In genomic region chr2L:5523848-5524473, dm6 we compare ENCODE assay signal across 1 fruit fly cellular context.
TF ChIP-seq lines count a peak whose summit lies in the region.

Vps52 (minus strand) TSS chr2L:5523898.
Elp4 (plus strand) TSS chr2L:5524139.

TF ChIP-seq in whole organism, embryonic, 481 proteins besides CTCF, POLR2A, EP300 and RAD21 (continued from another document and continues in another):
- TF ChIP-seq CG14860 (GFP tag; IDR thresholded peaks at IDR 0.05; lab: Robert Waterston, UW; ENCODE audit: partially characterized antibody): peak; percentile 72; the same call in 2 of the 3 replicates
- peak; percentile 73 for TF ChIP-seq kay (GFP tag; optimal IDR thresholded peaks at IDR 0.05; lab: Kevin White, UChicago)
- TF ChIP-seq MESR4 (GFP tag; optimal IDR thresholded peaks at IDR 0.05; lab: Kevin White, UChicago): peak; percentile 24
- peak; percentile 33 for TF ChIP-seq CG7987 (GFP tag; optimal IDR thresholded peaks at IDR 0.05; lab: Kevin White, UChicago)
- no peak for TF ChIP-seq bowl (GFP tag; IDR thresholded peaks at IDR 0.05; lab: Robert Waterston, UW)
- TF ChIP-seq pzg (GFP tag; optimal IDR thresholded peaks at IDR 0.05; lab: Kevin White, UChicago): peak; percentile 50
- no peak for TF ChIP-seq usp (GFP tag; optimal IDR thresholded peaks at IDR 0.05; lab: Kevin White, UChicago)
- no peak for TF ChIP-seq grn (GFP tag; optimal IDR thresholded peaks at IDR 0.05; lab: Kevin White, UChicago)
- peak; percentile 89 for TF ChIP-seq nmo (GFP tag; optimal IDR thresholded peaks at IDR 0.05; lab: Kevin White, UChicago)
- TF ChIP-seq CG18476 (GFP tag; optimal IDR thresholded peaks at IDR 0.05; lab: Kevin White, UChicago): no peak
- peak; percentile 56; the same call in 1 of the 3 replicates for TF ChIP-seq ken (GFP tag; IDR thresholded peaks at IDR 0.05; lab: Robert Waterston, UW)
- peak; percentile 45 for TF ChIP-seq Ets97D (GFP tag; optimal IDR thresholded peaks at IDR 0.05; lab: Kevin White, UChicago)
- peak; percentile 81 for TF ChIP-seq Dll (GFP tag; IDR thresholded peaks at IDR 0.05; lab: Robert Waterston, UW; ENCODE audit: partially characterized antibody)
- no peak for TF ChIP-seq da (GFP tag; optimal IDR thresholded peaks at IDR 0.05; lab: Kevin White, UChicago)
- peak; percentile 91 for TF ChIP-seq CG30403 (GFP tag; optimal IDR thresholded peaks at IDR 0.05; lab: Kevin White, UChicago)
- TF ChIP-seq vfl (GFP tag; optimal IDR thresholded peaks at IDR 0.05; lab: Kevin White, UChicago): peak; percentile 37
- no peak for TF ChIP-seq jing (GFP tag; optimal IDR thresholded peaks at IDR 0.05; lab: Kevin White, UChicago)
- peak; percentile 35 for TF ChIP-seq CG10431 (GFP tag; optimal IDR thresholded peaks at IDR 0.05; lab: Kevin White, UChicago)
- TF ChIP-seq CG17829 (tag; optimal IDR thresholded peaks at IDR 0.05; lab: Kevin White, UChicago): peak; percentile 80
- TF ChIP-seq nerfin-1 (tag; optimal IDR thresholded peaks at IDR 0.05; lab: Kevin White, UChicago): peak; percentile 68
- no peak for TF ChIP-seq slp2 (GFP tag; optimal IDR thresholded peaks at IDR 0.05; lab: Kevin White, UChicago)
- TF ChIP-seq CG12391 (tag; optimal IDR thresholded peaks at IDR 0.05; lab: Kevin White, UChicago): peak; percentile 90
- TF ChIP-seq hb (GFP tag; IDR thresholded peaks at IDR 0.05; lab: Robert Waterston, UW; ENCODE audit: partially characterized antibody): peak; percentile 83
- TF ChIP-seq otp (GFP tag; IDR thresholded peaks at IDR 0.05; lab: Robert Waterston, UW): no peak
- peak; percentile 68 for TF ChIP-seq Bteb2 (GFP tag; optimal IDR thresholded peaks at IDR 0.05; lab: Kevin White, UChicago)
- TF ChIP-seq CG3847 (GFP tag; IDR thresholded peaks at IDR 0.05; lab: Robert Waterston, UW): peak; percentile 73
- TF ChIP-seq CG17328 (GFP tag; IDR thresholded peaks at IDR 0.05; lab: Robert Waterston, UW): peak; percentile 58
- no peak for TF ChIP-seq CG11093 (GFP tag; IDR thresholded peaks at IDR 0.05; lab: Robert Waterston, UW)
- no peak; the same call in 2 of the 3 replicates for TF ChIP-seq Mrtf (GFP tag; IDR thresholded peaks at IDR 0.05; lab: Robert Waterston, UW)
- TF ChIP-seq Opbp (GFP tag; IDR thresholded peaks at IDR 0.05; lab: Robert Waterston, UW; ENCODE audit: partially characterized antibody): peak; percentile 83
- peak; percentile 77 for TF ChIP-seq CG12155 (GFP tag; optimal IDR thresholded peaks at IDR 0.05; lab: Kevin White, UChicago)
- TF ChIP-seq Antp (GFP tag; optimal IDR thresholded peaks at IDR 0.05; lab: Kevin White, UChicago): peak; percentile 7
- 0 out of 3 replicates have a peak, but pooled peaks have one; percentile 48 for TF ChIP-seq mld (GFP tag; IDR thresholded peaks at IDR 0.05; lab: Robert Waterston, UW; ENCODE audit: partially characterized antibody)
- peak; percentile 82 for TF ChIP-seq CG30020 (tag; optimal IDR thresholded peaks at IDR 0.05; lab: Kevin White, UChicago)
- peak; percentile 16 for TF ChIP-seq CG33213 (GFP tag; optimal IDR thresholded peaks at IDR 0.05; lab: Kevin White, UChicago)
- peak; percentile 82 for TF ChIP-seq CG14014 (GFP tag; IDR thresholded peaks at IDR 0.05; lab: Robert Waterston, UW)
- TF ChIP-seq CG17361 (GFP tag; IDR thresholded peaks at IDR 0.05; lab: Robert Waterston, UW): peak; percentile 93
- peak; percentile 59 for TF ChIP-seq fu2 (GFP tag; optimal IDR thresholded peaks at IDR 0.05; lab: Kevin White, UChicago)
- TF ChIP-seq Gug (GFP tag; IDR thresholded peaks at IDR 0.05; lab: Robert Waterston, UW): no peak
- TF ChIP-seq CG31441 (GFP tag; IDR thresholded peaks at IDR 0.05; lab: Robert Waterston, UW): no peak; the same call in 1 of the 2 replicates
- TF ChIP-seq repo (GFP tag; optimal IDR thresholded peaks at IDR 0.05; lab: Kevin White, UChicago): no peak
- TF ChIP-seq wor (GFP tag; IDR thresholded peaks at IDR 0.05; lab: Robert Waterston, UW): no peak; the same call in 1 of the 2 replicates
- peak; percentile 66 for TF ChIP-seq Aef1 (GFP tag; IDR thresholded peaks at IDR 0.05; lab: Robert Waterston, UW)
- TF ChIP-seq fd64A (GFP tag; optimal IDR thresholded peaks at IDR 0.05; lab: Kevin White, UChicago): no peak
- peak; percentile 63 for TF ChIP-seq HHEX (GFP tag; optimal IDR thresholded peaks at IDR 0.05; lab: Kevin White, UChicago)
- TF ChIP-seq ap (GFP tag; IDR thresholded peaks at IDR 0.05; lab: Robert Waterston, UW): peak; percentile 19; the same call in 1 of the 2 replicates
- TF ChIP-seq CrebB (tag; optimal IDR thresholded peaks at IDR 0.05; lab: Kevin White, UChicago): no peak
- TF ChIP-seq CG14965 (GFP tag; optimal IDR thresholded peaks at IDR 0.05; lab: Kevin White, UChicago; ENCODE audit: borderline replicate concordance): no peak
- TF ChIP-seq zfh2 (GFP tag; optimal IDR thresholded peaks at IDR 0.05; lab: Kevin White, UChicago): peak; percentile 64
- TF ChIP-seq Dip3 (GFP tag; optimal IDR thresholded peaks at IDR 0.05; lab: Kevin White, UChicago): peak; percentile 47
- peak; percentile 50; the same call in 1 of the 2 replicates for TF ChIP-seq CG4404 (GFP tag; IDR thresholded peaks at IDR 0.05; lab: Robert Waterston, UW)
- peak; percentile 74 for TF ChIP-seq CG8290 (GFP tag; optimal IDR thresholded peaks at IDR 0.05; lab: Kevin White, UChicago)
- TF ChIP-seq CG8290 (tag; optimal IDR thresholded peaks at IDR 0.05; lab: Kevin White, UChicago): peak in 1 of 2 experiments; percentile 81
- TF ChIP-seq MBD-R2 (GFP tag; IDR thresholded peaks at IDR 0.05; lab: Robert Waterston, UW): peak; percentile 67
- peak; percentile 76 for TF ChIP-seq CG4328 (GFP tag; optimal IDR thresholded peaks at IDR 0.05; lab: Kevin White, UChicago)
- TF ChIP-seq D (optimal IDR thresholded peaks at IDR 0.05; lab: Kevin White, UChicago): no peak
- TF ChIP-seq D (GFP tag; optimal IDR thresholded peaks at IDR 0.05; lab: Kevin White, UChicago): peak; percentile 53
- TF ChIP-seq h (optimal IDR thresholded peaks at IDR 0.05; lab: Kevin White, UChicago): no peak
- TF ChIP-seq CG6765 (GFP tag; optimal IDR thresholded peaks at IDR 0.05; lab: Kevin White, UChicago): peak; percentile 51
- peak; percentile 14 for TF ChIP-seq Side (GFP tag; optimal IDR thresholded peaks at IDR 0.05; lab: Kevin White, UChicago)
- no peak for TF ChIP-seq NC2α (GFP tag; optimal IDR thresholded peaks at IDR 0.05; lab: Kevin White, UChicago)
- no peak for TF ChIP-seq CG10959 (GFP tag; IDR thresholded peaks at IDR 0.05; lab: Robert Waterston, UW)
- no peak for TF ChIP-seq cg (GFP tag; optimal IDR thresholded peaks at IDR 0.05; lab: Kevin White, UChicago)
- TF ChIP-seq onecut (GFP tag; IDR thresholded peaks at IDR 0.05; lab: Robert Waterston, UW): 0 out of 2 replicates have a peak, but pooled peaks have one; percentile 41
- TF ChIP-seq CG42726 (GFP tag; IDR thresholded peaks at IDR 0.05; lab: Robert Waterston, UW; ENCODE audit: partially characterized antibody): peak; percentile 46; the same call in 1 of the 2 replicates
- TF ChIP-seq Eip74EF (GFP tag; optimal IDR thresholded peaks at IDR 0.05; lab: Kevin White, UChicago): no peak
- TF ChIP-seq bigmax (GFP tag; optimal IDR thresholded peaks at IDR 0.05; lab: Kevin White, UChicago): no peak
- TF ChIP-seq lmd (GFP tag; IDR thresholded peaks at IDR 0.05; lab: Robert Waterston, UW): peak; percentile 70
- no peak for TF ChIP-seq E2f2 (GFP tag; IDR thresholded peaks at IDR 0.05; lab: Robert Waterston, UW)
- TF ChIP-seq YL-1 (GFP tag; optimal IDR thresholded peaks at IDR 0.05; lab: Kevin White, UChicago): peak; percentile 20
- no peak for TF ChIP-seq tup (GFP tag; optimal IDR thresholded peaks at IDR 0.05; lab: Kevin White, UChicago)
- no peak for TF ChIP-seq Optix (GFP tag; IDR thresholded peaks at IDR 0.05; lab: Robert Waterston, UW)
- TF ChIP-seq CG8478 (optimal IDR thresholded peaks at IDR 0.05; lab: Kevin White, UChicago): no peak
- no peak for TF ChIP-seq danr (GFP tag; IDR thresholded peaks at IDR 0.05; lab: Robert Waterston, UW)
- no peak for TF ChIP-seq Bdp1 (GFP tag; optimal IDR thresholded peaks at IDR 0.05; lab: Kevin White, UChicago)
- TF ChIP-seq sqz (GFP tag; optimal IDR thresholded peaks at IDR 0.05; lab: Kevin White, UChicago): no peak
- no peak for TF ChIP-seq en (GFP tag; optimal IDR thresholded peaks at IDR 0.05; lab: Kevin White, UChicago)
- peak; percentile 82 for TF ChIP-seq Nf-YC (tag; optimal IDR thresholded peaks at IDR 0.05; lab: Kevin White, UChicago)
- peak; percentile 29 for TF ChIP-seq Atf-2 (GFP tag; optimal IDR thresholded peaks at IDR 0.05; lab: Kevin White, UChicago)
- peak; percentile 79 for TF ChIP-seq Sry-β (GFP tag; optimal IDR thresholded peaks at IDR 0.05; lab: Kevin White, UChicago)
- TF ChIP-seq ara (GFP tag; IDR thresholded peaks at IDR 0.05; lab: Robert Waterston, UW): no peak
- TF ChIP-seq E2f1 (GFP tag; IDR thresholded peaks at IDR 0.05; lab: Robert Waterston, UW): peak; percentile 66
- TF ChIP-seq sima (GFP tag; optimal IDR thresholded peaks at IDR 0.05; lab: Kevin White, UChicago): no peak
- TF ChIP-seq tio (GFP tag; optimal IDR thresholded peaks at IDR 0.05; lab: Kevin White, UChicago): no peak
- TF ChIP-seq sna (GFP tag; IDR thresholded peaks at IDR 0.05; lab: Robert Waterston, UW; ENCODE audit: partially characterized antibody): peak; percentile 61; the same call in 1 of the 2 replicates
- no peak for TF ChIP-seq gce (GFP tag; IDR thresholded peaks at IDR 0.05; lab: Robert Waterston, UW)
- peak; percentile 81 for TF ChIP-seq CG7556 (GFP tag; optimal IDR thresholded peaks at IDR 0.05; lab: Kevin White, UChicago)
- no peak for TF ChIP-seq toy (GFP tag; IDR thresholded peaks at IDR 0.05; lab: Robert Waterston, UW)
- peak; percentile 17 for TF ChIP-seq tx (GFP tag; optimal IDR thresholded peaks at IDR 0.05; lab: Kevin White, UChicago)
- TF ChIP-seq vvl (GFP tag; IDR thresholded peaks at IDR 0.05; lab: Robert Waterston, UW): peak; percentile 70
- peak; percentile 71 for TF ChIP-seq CG7963 (GFP tag; IDR thresholded peaks at IDR 0.05; lab: Robert Waterston, UW; ENCODE audit: partially characterized antibody)
- TF ChIP-seq Hr39 (optimal IDR thresholded peaks at IDR 0.05; lab: Kevin White, UChicago): no peak
- TF ChIP-seq CG8089 (GFP tag; optimal IDR thresholded peaks at IDR 0.05; lab: Kevin White, UChicago): peak; percentile 31
- TF ChIP-seq chinmo (GFP tag; IDR thresholded peaks at IDR 0.05; lab: Robert Waterston, UW; ENCODE audit: partially characterized antibody): 0 out of 4 replicates have a peak, but pooled peaks have one; percentile 55
- TF ChIP-seq Ssrp (tag; optimal IDR thresholded peaks at IDR 0.05; lab: Kevin White, UChicago): peak; percentile 81
- TF ChIP-seq CG10209 (GFP tag; optimal IDR thresholded peaks at IDR 0.05; lab: Kevin White, UChicago): peak; percentile 71
- peak; percentile 57 for TF ChIP-seq stc (GFP tag; IDR thresholded peaks at IDR 0.05; lab: Robert Waterston, UW)
- no peak for TF ChIP-seq CG8281 (tag; optimal IDR thresholded peaks at IDR 0.05; lab: Kevin White, UChicago)
- TF ChIP-seq trh (GFP tag; optimal IDR thresholded peaks at IDR 0.05; lab: Kevin White, UChicago): peak; percentile 66
- TF ChIP-seq CG10543 (GFP tag; optimal IDR thresholded peaks at IDR 0.05; lab: Kevin White, UChicago): peak; percentile 63
- TF ChIP-seq gsb (GFP tag; IDR thresholded peaks at IDR 0.05; lab: Robert Waterston, UW): no peak
- TF ChIP-seq CG3163 (GFP tag; optimal IDR thresholded peaks at IDR 0.05; lab: Kevin White, UChicago): no peak
- TF ChIP-seq ci (GFP tag; IDR thresholded peaks at IDR 0.05; lab: Robert Waterston, UW): no peak; the same call in 2 of the 3 replicates
- peak; percentile 61 for TF ChIP-seq CG8388 (GFP tag; optimal IDR thresholded peaks at IDR 0.05; lab: Kevin White, UChicago)
- no peak for TF ChIP-seq MTF-1 (GFP tag; optimal IDR thresholded peaks at IDR 0.05; lab: Kevin White, UChicago; ENCODE audit: borderline replicate concordance)
- peak; percentile 29 for TF ChIP-seq Atf3 (GFP tag; optimal IDR thresholded peaks at IDR 0.05; lab: Kevin White, UChicago)
- no peak for TF ChIP-seq CG1832 (GFP tag; optimal IDR thresholded peaks at IDR 0.05; lab: Kevin White, UChicago)
- TF ChIP-seq Hr78 (GFP tag; optimal IDR thresholded peaks at IDR 0.05; lab: Kevin White, UChicago): peak in 1 of 2 experiments; percentile 20
- TF ChIP-seq gsb-n (tag; optimal IDR thresholded peaks at IDR 0.05; lab: Kevin White, UChicago): peak; percentile 66
- TF ChIP-seq Fer3 (tag; optimal IDR thresholded peaks at IDR 0.05; lab: Kevin White, UChicago): peak; percentile 82
- peak; percentile 78 for TF ChIP-seq CG3281 (GFP tag; optimal IDR thresholded peaks at IDR 0.05; lab: Kevin White, UChicago)
- peak; percentile 48 for TF ChIP-seq Max (GFP tag; optimal IDR thresholded peaks at IDR 0.05; lab: Kevin White, UChicago)
- peak; percentile 25 for TF ChIP-seq CG3838 (GFP tag; optimal IDR thresholded peaks at IDR 0.05; lab: Kevin White, UChicago)
- peak; percentile 58 for TF ChIP-seq ttk (GFP tag; IDR thresholded peaks at IDR 0.05; lab: Robert Waterston, UW)
- TF ChIP-seq CG2889 (GFP tag; IDR thresholded peaks at IDR 0.05; lab: Robert Waterston, UW): peak; percentile 47; the same call in 1 of the 3 replicates
- peak; percentile 16 for TF ChIP-seq CG2875 (GFP tag; optimal IDR thresholded peaks at IDR 0.05; lab: Kevin White, UChicago)
- peak; percentile 58; the same call in 1 of the 2 replicates for TF ChIP-seq klu (GFP tag; IDR thresholded peaks at IDR 0.05; lab: Robert Waterston, UW)
- TF ChIP-seq hbn (GFP tag; IDR thresholded peaks at IDR 0.05; lab: Robert Waterston, UW; ENCODE audit: partially characterized antibody): peak; percentile 60; the same call in 1 of the 2 replicates
- peak; percentile 3 for TF ChIP-seq Sin3A (optimal IDR thresholded peaks at IDR 0.05; lab: Kevin White, UChicago)
- TF ChIP-seq GATAe (GFP tag; conservative IDR thresholded peaks at IDR 0.05; lab: Robert Waterston, UW): no peak
- TF ChIP-seq CG18764 (GFP tag; optimal IDR thresholded peaks at IDR 0.05; lab: Kevin White, UChicago): peak; percentile 67
- peak; percentile 68 for TF ChIP-seq Ptx1 (GFP tag; IDR thresholded peaks at IDR 0.05; lab: Robert Waterston, UW)
- TF ChIP-seq Neu2 (GFP tag; optimal IDR thresholded peaks at IDR 0.05; lab: Kevin White, UChicago; ENCODE audit: borderline replicate concordance): no peak
- TF ChIP-seq bcd (GFP tag; optimal IDR thresholded peaks at IDR 0.05; lab: Kevin White, UChicago): peak; percentile 71
- TF ChIP-seq CG18262 (tag; optimal IDR thresholded peaks at IDR 0.05; lab: Kevin White, UChicago): peak; percentile 81
- TF ChIP-seq CG10462 (GFP tag; optimal IDR thresholded peaks at IDR 0.05; lab: Kevin White, UChicago): peak; percentile 8
- TF ChIP-seq D19B (GFP tag; optimal IDR thresholded peaks at IDR 0.05; lab: Kevin White, UChicago): no peak
- TF ChIP-seq CG4730 (GFP tag; IDR thresholded peaks at IDR 0.05; lab: Robert Waterston, UW): peak; percentile 60
- TF ChIP-seq CG3407 (GFP tag; optimal IDR thresholded peaks at IDR 0.05; lab: Kevin White, UChicago): no peak
